Fruit fly (Drosophila melanogaster) whole organism, prepupa: ENCODE measurements around the gene CG14667.

ENCODE experiments used
- CG11294 ChIP-seq: fragments of 200-800 bp; sonication (Bioruptor generic); IDR thresholded peaks from 2 replicates; pipeline ENCODE4 v1.3.6; 2022; ENCODE audit warnings: missing biosample characterization, missing genetic modification characterization
- CG11762 ChIP-seq: fragments of 200-800 bp; sonication (Bioruptor generic); optimal IDR thresholded peaks from 3 replicates; lab custom pipeline; 2016; ENCODE audit warnings: missing biosample characterization, missing genetic modification characterization; ENCODE audit not compliant: insufficient read depth
- CG11902 ChIP-seq: fragments of 200-800 bp; sonication (Bioruptor generic); optimal IDR thresholded peaks from 3 replicates; lab custom pipeline; 2016; ENCODE audit warnings: missing biosample characterization, missing genetic modification characterization
- CG15336 ChIP-seq: fragments of 200-800 bp; sonication (Bioruptor generic); IDR thresholded peaks from 2 replicates; pipeline ENCODE4 v1.3.6; 2022; ENCODE audit warnings: missing biosample characterization, missing genetic modification characterization
- CG31627 ChIP-seq: fragments of 200-800 bp; sonication (Bioruptor generic); optimal IDR thresholded peaks from 3 replicates; lab custom pipeline; 2016; ENCODE audit warnings: missing biosample characterization, missing genetic modification characterization
- CG3919 ChIP-seq: fragments of 200-800 bp; sonication (Bioruptor generic); optimal IDR thresholded peaks from 3 replicates; lab custom pipeline; 2016; ENCODE audit warnings: missing biosample characterization, missing genetic modification characterization
- CG8319 ChIP-seq: fragments of 200-800 bp; sonication (Bioruptor generic); optimal IDR thresholded peaks from 3 replicates; lab custom pipeline; 2016; ENCODE audit warnings: missing biosample characterization, missing genetic modification characterization
- CG9139 ChIP-seq: fragments of 200-800 bp; sonication (Bioruptor generic); optimal IDR thresholded peaks from 3 replicates; lab custom pipeline; 2017; ENCODE audit warnings: missing biosample characterization, mild to moderate bottlenecking, missing genetic modification characterization
- Hr38 ChIP-seq: sonication (Bioruptor generic); optimal IDR thresholded peaks from 2 replicates; lab custom pipeline; 2016; ENCODE audit warnings: missing biosample characterization, missing genetic modification characterization
- Hr4 ChIP-seq: fragments of 200-800 bp; sonication (Bioruptor generic); optimal IDR thresholded peaks from 3 replicates; lab custom pipeline; 2016; ENCODE audit warnings: missing biosample characterization, missing genetic modification characterization
- Sox14 ChIP-seq: fragments of 200-800 bp; sonication (Bioruptor generic); optimal IDR thresholded peaks from 3 replicates; lab custom pipeline; 2016; ENCODE audit warnings: missing biosample characterization, missing genetic modification characterization
- acj6 ChIP-seq: fragments of 200-800 bp; sonication (Bioruptor generic); optimal IDR thresholded peaks from 3 replicates; lab custom pipeline; 2016; ENCODE audit warnings: missing biosample characterization, missing genetic modification characterization
- dac ChIP-seq: fragments of 200-800 bp; sonication (Bioruptor generic); optimal IDR thresholded peaks from 2 replicates; lab custom pipeline; 2017; ENCODE audit warnings: missing biosample characterization, mild to moderate bottlenecking, missing genetic modification characterization
- spab ChIP-seq: fragments of 200-800 bp; sonication (Bioruptor generic); optimal IDR thresholded peaks from 2 replicates; lab custom pipeline; 2017; ENCODE audit warnings: missing biosample characterization, mild to moderate bottlenecking, missing genetic modification characterization, missing genetic modification reagents

DNA sequence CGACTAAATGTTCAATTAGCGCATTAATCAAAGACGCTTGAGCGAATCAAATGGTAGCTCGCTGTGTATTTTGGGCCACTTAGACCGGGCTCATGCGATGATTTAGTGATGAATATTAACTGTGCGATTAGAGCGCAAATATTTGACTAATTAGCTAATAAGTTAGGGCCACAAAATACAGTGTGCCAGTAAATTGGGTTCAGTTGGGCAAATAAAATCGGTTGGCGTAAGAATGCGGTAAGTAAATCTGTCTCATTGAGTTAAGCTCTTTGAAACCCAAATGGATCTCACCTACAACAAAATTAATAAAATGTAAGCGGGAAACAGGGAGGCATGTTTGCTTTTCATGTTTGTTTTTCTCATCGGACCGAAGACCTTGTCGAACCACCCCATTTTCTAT, 45.6 kb downstream of the CG14667 start:
- no peak for TF ChIP-seq spab (GFP tag; lab: Kevin White, UChicago)
- TF ChIP-seq CG31627 (GFP tag; lab: Kevin White, UChicago) = no peak
- TF ChIP-seq CG11294 (GFP tag; lab: Robert Waterston, UW) = no peak
- TF ChIP-seq CG3919 = no peak
- no peak for TF ChIP-seq CG11762
- no peak for TF ChIP-seq Hr4
- no peak for TF ChIP-seq dac
- TF ChIP-seq acj6 (GFP tag; lab: Kevin White, UChicago) = no peak
- no peak for TF ChIP-seq CG11902 (GFP tag; lab: Kevin White, UChicago)
- no peak for TF ChIP-seq CG9139 (GFP tag; lab: Kevin White, UChicago)
- TF ChIP-seq Sox14 (GFP tag; lab: Kevin White, UChicago) = no peak
- TF ChIP-seq CG15336 (GFP tag; lab: Robert Waterston, UW) = no peak
- TF ChIP-seq CG8319 (GFP tag; lab: Kevin White, UChicago) = no peak
- no peak for TF ChIP-seq Hr38
